Fruit fly (Drosophila melanogaster) whole organism, embryonic: Measurements from ENCODE around the gene CG11791.

Source experiments
- Atf6 ChIP-seq: fragments of 200-800 bp; sonication (Bioruptor generic); IDR thresholded peaks from 2 replicates; pipeline ENCODE4 v1.3.6; 2022; ENCODE audit warnings: missing biosample characterization, missing genetic modification characterization
- Bgb ChIP-seq: fragments of 200-800 bp; sonication (Bioruptor generic); IDR thresholded peaks from 2 replicates; pipeline ENCODE4 v1.3.6; 2022; ENCODE audit warnings: missing biosample characterization, missing genetic modification characterization; ENCODE audit not compliant: partially characterized antibody
- CG12942 ChIP-seq: fragments of 200-800 bp; sonication (Bioruptor generic); optimal IDR thresholded peaks from 3 replicates; lab custom pipeline; 2016; ENCODE audit warnings: missing biosample characterization, missing genetic modification characterization
- CG13287 ChIP-seq: fragments of 200-800 bp; sonication (Bioruptor generic); IDR thresholded peaks from 2 replicates; pipeline ENCODE4 v1.3.6; 2022; ENCODE audit warnings: missing biosample characterization, missing genetic modification characterization; ENCODE audit not compliant: partially characterized antibody
- CG13624 ChIP-seq: fragments of 200-800 bp; sonication (Bioruptor generic); optimal IDR thresholded peaks from 2 replicates; lab custom pipeline; 2016; ENCODE audit warnings: missing biosample characterization, missing genetic modification characterization
- CG16863 ChIP-seq: fragments of 200-800 bp; sonication (Bioruptor generic); optimal IDR thresholded peaks from 3 replicates; lab custom pipeline; 2016; ENCODE audit warnings: missing biosample characterization, missing genetic modification characterization
- CG2116 ChIP-seq: fragments of 200-800 bp; sonication (Bioruptor generic); optimal IDR thresholded peaks from 3 replicates; lab custom pipeline; 2018; ENCODE audit warnings: missing biosample characterization, mild to moderate bottlenecking, missing genetic modification characterization
- CG3847 ChIP-seq: fragments of 200-800 bp; sonication (Bioruptor generic); IDR thresholded peaks from 2 replicates; pipeline ENCODE4 v1.3.6; 2022; ENCODE audit warnings: missing biosample characterization, missing genetic modification characterization
- CG4617 ChIP-seq: fragments of 200-800 bp; sonication (Bioruptor generic); optimal IDR thresholded peaks from 3 replicates; lab custom pipeline; 2016; ENCODE audit warnings: missing biosample characterization, missing genetic modification characterization, borderline replicate concordance
- CG6175 ChIP-seq: fragments of 200-800 bp; sonication (Bioruptor generic); IDR thresholded peaks from 3 replicates; pipeline ENCODE4 v1.3.6; 2022; ENCODE audit warnings: missing biosample characterization, missing genetic modification characterization
- CG7987 ChIP-seq: fragments of 200-800 bp; sonication (Bioruptor generic); optimal IDR thresholded peaks from 2 replicates; lab custom pipeline; 2018; ENCODE audit warnings: missing biosample characterization, mild to moderate bottlenecking, missing genetic modification characterization, moderate library complexity
- CG8281 ChIP-seq: fragments of 200-800 bp; sonication (Bioruptor generic); optimal IDR thresholded peaks from 2 replicates; lab custom pipeline; 2018; ENCODE audit warnings: missing biosample characterization, mild to moderate bottlenecking, missing genetic modification characterization, moderate library complexity
- CTCF ChIP-seq: fragments of 200-800 bp; sonication (Bioruptor generic); optimal IDR thresholded peaks from 2 replicates; lab custom pipeline; 2017; ENCODE audit warnings: missing biosample characterization, mild to moderate bottlenecking, missing genetic modification characterization, moderate library complexity
- D ChIP-seq, 2 experiments: fragments of 200-800 bp in 1 of 2; fragments of >200 bp in 1 of 2; sonication (Bioruptor generic) in 1 of 2; optimal IDR thresholded peaks; 2 replicates in 1 of 2; 3 replicates in 1 of 2; lab custom pipeline; 2017; ENCODE audit warnings: mild to moderate bottlenecking in 1 of 2, missing biosample characterization in 1 of 2, missing genetic modification characterization in 1 of 2, missing genetic modification reagents in 1 of 2
- Dll ChIP-seq: fragments of 200-800 bp; sonication (Bioruptor generic); IDR thresholded peaks from 4 replicates; pipeline ENCODE4 v1.3.6; 2022; ENCODE audit warnings: missing biosample characterization, missing genetic modification characterization; ENCODE audit not compliant: partially characterized antibody
- Dref ChIP-seq: fragments of 200-800 bp; sonication (Bioruptor generic); IDR thresholded peaks from 2 replicates; pipeline ENCODE4 v1.3.6; 2022; ENCODE audit warnings: missing biosample characterization, missing genetic modification characterization
- E2f2 ChIP-seq: fragments of 200-800 bp; sonication (Bioruptor generic); IDR thresholded peaks from 2 replicates; pipeline ENCODE4 v1.3.6; 2022; ENCODE audit warnings: missing biosample characterization, missing genetic modification characterization
- Elba2 ChIP-seq: fragments of 200-800 bp; sonication (Bioruptor generic); optimal IDR thresholded peaks from 3 replicates; lab custom pipeline; 2016; ENCODE audit warnings: missing biosample characterization, missing genetic modification characterization
- Gug ChIP-seq: fragments of 200-800 bp; sonication (Bioruptor generic); IDR thresholded peaks from 4 replicates; pipeline ENCODE4 v1.3.6; 2022; ENCODE audit warnings: missing biosample characterization, missing genetic modification characterization
- Hr3 ChIP-seq: fragments of 200-800 bp; sonication (Bioruptor generic); optimal IDR thresholded peaks from 3 replicates; lab custom pipeline; 2016; ENCODE audit warnings: missing biosample characterization, missing genetic modification characterization
- MESR4 ChIP-seq: fragments of 200-800 bp; sonication (Bioruptor generic); optimal IDR thresholded peaks from 2 replicates; lab custom pipeline; 2018; ENCODE audit warnings: missing biosample characterization, mild to moderate bottlenecking, missing genetic modification characterization, moderate library complexity
- Max ChIP-seq: fragments of 200-800 bp; sonication (Bioruptor generic); optimal IDR thresholded peaks from 2 replicates; lab custom pipeline; 2016; ENCODE audit warnings: missing biosample characterization, mild to moderate bottlenecking, missing genetic modification characterization
- Rfx ChIP-seq: fragments of 200-800 bp; sonication (Bioruptor generic); IDR thresholded peaks from 2 replicates; pipeline ENCODE4 v1.3.6; 2022; ENCODE audit warnings: missing biosample characterization, missing genetic modification characterization
- Sox102F ChIP-seq: fragments of 200-800 bp; sonication (Bioruptor generic); optimal IDR thresholded peaks from 2 replicates; lab custom pipeline; 2018; ENCODE audit warnings: missing biosample characterization, mild to moderate bottlenecking, missing genetic modification characterization, moderate library complexity
- Taf1 ChIP-seq: fragments of 200-800 bp; sonication (Bioruptor generic); IDR thresholded peaks from 2 replicates; pipeline ENCODE4 v1.3.6; 2022; ENCODE audit warnings: missing biosample characterization, missing genetic modification characterization
- bbx ChIP-seq: fragments of 200-800 bp; sonication (Bioruptor generic); IDR thresholded peaks from 2 replicates; pipeline ENCODE4 v1.3.6; 2022; ENCODE audit warnings: missing biosample characterization, missing genetic modification characterization; ENCODE audit not compliant: partially characterized antibody
- chm ChIP-seq: fragments of 200-800 bp; sonication (Bioruptor generic); IDR thresholded peaks from 2 replicates; pipeline ENCODE4 v1.3.6; 2022; ENCODE audit warnings: missing biosample characterization, missing genetic modification characterization
- dan ChIP-seq: fragments of 200-800 bp; sonication (Bioruptor generic); IDR thresholded peaks from 2 replicates; pipeline ENCODE4 v1.3.6; 2022; ENCODE audit warnings: missing biosample characterization, missing genetic modification characterization
- danr ChIP-seq: fragments of 200-800 bp; sonication (Bioruptor generic); IDR thresholded peaks from 2 replicates; pipeline ENCODE4 v1.3.6; 2022; ENCODE audit warnings: missing biosample characterization, missing genetic modification characterization
- en ChIP-seq: fragments of 200-800 bp; sonication (Bioruptor generic); optimal IDR thresholded peaks from 2 replicates; lab custom pipeline; 2016; ENCODE audit warnings: missing biosample characterization, missing genetic modification characterization
- ewg ChIP-seq: fragments of 200-800 bp; sonication (Bioruptor generic); optimal IDR thresholded peaks from 3 replicates; lab custom pipeline; 2017; ENCODE audit warnings: mild to moderate bottlenecking, missing biosample characterization, missing genetic modification reagents, missing genetic modification characterization
- fd96Cb ChIP-seq: fragments of 200-800 bp; sonication (Bioruptor generic); optimal IDR thresholded peaks from 2 replicates; lab custom pipeline; 2018; ENCODE audit warnings: missing biosample characterization, mild to moderate bottlenecking, missing genetic modification characterization, moderate library complexity
- ftz-f1 ChIP-seq: fragments of 200-800 bp; sonication (Bioruptor generic); optimal IDR thresholded peaks from 2 replicates; lab custom pipeline; 2016; ENCODE audit warnings: missing biosample characterization, missing genetic modification characterization
- gfzf ChIP-seq: fragments of 200-800 bp; sonication (Bioruptor generic); optimal IDR thresholded peaks from 2 replicates; lab custom pipeline; 2016; ENCODE audit warnings: missing biosample characterization, mild to moderate bottlenecking, missing genetic modification characterization, moderate library complexity
- hkb ChIP-seq, 2 experiments: fragments of 200-800 bp in 1 of 2; fragments of >200 bp in 1 of 2; sonication (Bioruptor generic) in 1 of 2; IDR thresholded peaks in 1 of 2; optimal IDR thresholded peaks in 1 of 2; 2 replicates each; pipeline versions ENCODE4 v1.3.6 to Lab custom; 2017 to 2022; ENCODE audit warnings: missing biosample characterization in 1 of 2, missing genetic modification characterization in 1 of 2
- jumu ChIP-seq: fragments of 200-800 bp; sonication (Bioruptor generic); optimal IDR thresholded peaks from 3 replicates; lab custom pipeline; 2016; ENCODE audit warnings: missing biosample characterization, missing genetic modification characterization
- otp ChIP-seq: fragments of 200-800 bp; sonication (Bioruptor generic); IDR thresholded peaks from 3 replicates; pipeline ENCODE4, ENCODE4 v1.3.6; 2022; ENCODE audit warnings: missing biosample characterization, missing genetic modification characterization
- phol ChIP-seq: fragments of 200-800 bp; sonication (Bioruptor generic); optimal IDR thresholded peaks from 3 replicates; lab custom pipeline; 2018; ENCODE audit warnings: missing biosample characterization, mild to moderate bottlenecking, missing genetic modification characterization, moderate library complexity
- sob ChIP-seq: fragments of 200-800 bp; sonication (Bioruptor generic); IDR thresholded peaks from 2 replicates; pipeline ENCODE4 v1.3.6; 2022; ENCODE audit warnings: missing biosample characterization, missing genetic modification characterization
- trem ChIP-seq: fragments of 200-800 bp; optimal IDR thresholded peaks from 3 replicates; lab custom pipeline; 2019; ENCODE audit warnings: missing biosample characterization, mild to moderate bottlenecking, missing genetic modification characterization, moderate library complexity
- zen ChIP-seq: fragments of 200-800 bp; sonication (Bioruptor generic); optimal IDR thresholded peaks from 3 replicates; lab custom pipeline; 2018; ENCODE audit warnings: missing biosample characterization, mild to moderate bottlenecking, missing genetic modification characterization, moderate library complexity

CG11791 gene

dm6 chr3R:25033142-25033586 lies 16.3 kb upstream of the CG11791 start, which contains the start of gene Smg6 (continued):
- TF ChIP-seq CG4617 (GFP tag; lab: Kevin White, UChicago) (peak; percentile 91), Hr3 (GFP tag; lab: Kevin White, UChicago) (no peak), bbx (0 out of 2 replicates have a peak, but pooled peaks have one; percentile 30), CG2116 (GFP tag; lab: Kevin White, UChicago) (peak; percentile 56), danr (GFP tag; lab: Robert Waterston, UW) (no peak), ewg (GFP tag; lab: Kevin White, UChicago) (peak; percentile 9), Elba2 (GFP tag; lab: Kevin White, UChicago) (peak; percentile 22), Atf6 (GFP tag; lab: Robert Waterston, UW) (no peak), CG16863 (GFP tag; lab: Kevin White, UChicago) (no peak), CG8281 (tag; lab: Kevin White, UChicago) (no peak), Bgb (peak; percentile 20; the same call in 1 of the 2 replicates), chm (0 out of 2 replicates have a peak, but pooled peaks have one; percentile 10), sob (no peak), CG13624 (GFP tag; lab: Kevin White, UChicago) (peak; percentile 89), Dref (GFP tag; lab: Robert Waterston, UW) (peak; percentile 27; the same call in 1 of the 2 replicates), en (no peak), MESR4 (GFP tag; lab: Kevin White, UChicago) (peak; percentile 99), Max (GFP tag; lab: Kevin White, UChicago) (peak; percentile 12), CG3847 (GFP tag; lab: Robert Waterston, UW) (peak; percentile 35; the same call in 1 of the 2 replicates), CG12942 (GFP tag; lab: Kevin White, UChicago) (no peak), jumu (no peak), Rfx (GFP tag; lab: Robert Waterston, UW) (no peak), E2f2 (peak; percentile 96), Taf1 (GFP tag; lab: Robert Waterston, UW) (no peak), otp (GFP tag; lab: Robert Waterston, UW) (no peak), CTCF (GFP tag; lab: Kevin White, UChicago) (peak; percentile 17), CG13287 (GFP tag; lab: Robert Waterston, UW) (peak; percentile 52), hkb (optimal IDR thresholded peaks at IDR 0.05; lab: Kevin White, UChicago) (peak; percentile 6), hkb (GFP tag; IDR thresholded peaks at IDR 0.05; lab: Robert Waterston, UW) (no peak), CG6175 (GFP tag; lab: Robert Waterston, UW) (no peak), trem (peak; percentile 61), Sox102F (GFP tag; lab: Kevin White, UChicago) (no peak), Dll (GFP tag; lab: Robert Waterston, UW) (peak; percentile 30; the same call in 1 of the 4 replicates), gfzf (GFP tag; lab: Kevin White, UChicago) (peak; percentile 95), dan (GFP tag; lab: Robert Waterston, UW) (no peak), CG7987 (no peak), Gug (GFP tag; lab: Robert Waterston, UW) (no peak), fd96Cb (tag; lab: Kevin White, UChicago) (no peak), D (optimal IDR thresholded peaks at IDR 0.05; lab: Kevin White, UChicago) (no peak), D (GFP tag; optimal IDR thresholded peaks at IDR 0.05; lab: Kevin White, UChicago) (no peak), phol (tag; lab: Kevin White, UChicago) (peak; percentile 3), zen (tag; lab: Kevin White, UChicago) (peak; percentile 22), ftz-f1 (GFP tag; lab: Kevin White, UChicago) (peak; percentile 94)
- TF ChIP-seq, all 482 proteins: peak for 52
